Fruit fly (Drosophila melanogaster) whole organism, wandering third instar larva: Measurements from ENCODE around the gene CG12947.

Source experiments
- CG32264 ChIP-seq: fragments of 200-800 bp; sonication (Bioruptor generic); optimal IDR thresholded peaks from 2 replicates; lab custom pipeline; 2016; ENCODE audit warnings: missing biosample characterization, missing genetic modification characterization
- GATAd ChIP-seq: sonication (Bioruptor generic); optimal IDR thresholded peaks from 2 replicates; lab custom pipeline; 2016; ENCODE audit warnings: missing biosample characterization, missing genetic modification characterization
- OdsH ChIP-seq: fragments of 200-800 bp; sonication (Bioruptor generic); optimal IDR thresholded peaks from 2 replicates; lab custom pipeline; 2016; ENCODE audit warnings: missing biosample characterization, mild to moderate bottlenecking, missing genetic modification characterization
- Rel ChIP-seq, 2 experiments: fragments of 200-800 bp; sonication (Bioruptor generic) in 1 of 2; optimal IDR thresholded peaks; 2 replicates in 1 of 2; 3 replicates in 1 of 2; lab custom pipeline; 2016 to 2019; ENCODE audit warnings: mild to moderate bottlenecking in 2 of 2, missing biosample characterization in 2 of 2, missing genetic modification characterization in 2 of 2, moderate library complexity in 1 of 2
- br ChIP-seq: fragments of 200-800 bp; sonication (Bioruptor generic); optimal IDR thresholded peaks from 2 replicates; lab custom pipeline; 2016; ENCODE audit warnings: missing biosample characterization, missing genetic modification characterization
- brk ChIP-seq: fragments of 200-800 bp; sonication (Bioruptor generic); optimal IDR thresholded peaks from 2 replicates; lab custom pipeline; 2016; ENCODE audit warnings: missing biosample characterization, mild to moderate bottlenecking, missing genetic modification characterization
- fru ChIP-seq: fragments of 200-800 bp; sonication (Bioruptor generic); optimal IDR thresholded peaks from 3 replicates; lab custom pipeline; 2016; ENCODE audit warnings: missing biosample characterization, mild to moderate bottlenecking, missing genetic modification characterization
- lola ChIP-seq: fragments of >200 bp; optimal IDR thresholded peaks from 2 replicates; lab custom pipeline; 2017; ENCODE audit warnings: missing biosample characterization, missing genetic modification characterization
- pan ChIP-seq: fragments of >200 bp; optimal IDR thresholded peaks from 2 replicates; lab custom pipeline; 2017
- sv ChIP-seq: fragments of 200-800 bp; sonication (Bioruptor generic); optimal IDR thresholded peaks from 3 replicates; lab custom pipeline; 2016; ENCODE audit warnings: missing biosample characterization, missing genetic modification characterization

dm6 chr3R:9777941-9778360 is 1.9 kb upstream of the CG12947 start, which contains the start of gene RpS29:
- TF ChIP-seq lola (GFP tag; lab: Kevin White, UChicago) (no peak), br (peak; percentile 83), fru (GFP tag; lab: Kevin White, UChicago) (peak; percentile 72), Rel (GFP tag; optimal IDR thresholded peaks at IDR 0.05; lab: Kevin White, UChicago) (no peak), Rel (tag; optimal IDR thresholded peaks at IDR 0.05; lab: Kevin White, UChicago) (peak; percentile 69), sv (GFP tag; lab: Kevin White, UChicago) (peak; percentile 83), brk (GFP tag; lab: Kevin White, UChicago) (no peak), CG32264 (GFP tag; lab: Kevin White, UChicago) (no peak), pan (lab: Kevin White, UChicago) (no peak), OdsH (GFP tag; lab: Kevin White, UChicago) (peak; percentile 73), GATAd (GFP tag; lab: Kevin White, UChicago) (no peak)
